Fruit fly (Drosophila melanogaster): Measurements from ENCODE around the gene Pfas.

- TF ChIP-seq CG32121 (GFP tag; IDR thresholded peaks at IDR 0.05) = 0 out of 2 replicates have a peak, but pooled peaks have one; percentile 34
- peak; percentile 58; the same call in 1 of the 2 replicates for TF ChIP-seq Ets98B (GFP tag; IDR thresholded peaks at IDR 0.05)
- TF ChIP-seq Snoo (tag; optimal IDR thresholded peaks at IDR 0.05) = peak; percentile 49
- TF ChIP-seq CG9948 (tag; optimal IDR thresholded peaks at IDR 0.05) = peak; percentile 22
- TF ChIP-seq Pif1A (GFP tag; optimal IDR thresholded peaks at IDR 0.05) = no peak
- no peak for TF ChIP-seq CG13204 (GFP tag; optimal IDR thresholded peaks at IDR 0.05)
- peak; percentile 50 for TF ChIP-seq CG15710 (tag; optimal IDR thresholded peaks at IDR 0.05)
- peak; percentile 36; the same call in 1 of the 2 replicates for TF ChIP-seq rn (GFP tag; IDR thresholded peaks at IDR 0.05)
- TF ChIP-seq CG14655 (GFP tag; optimal IDR thresholded peaks at IDR 0.05) = no peak
- 0 out of 2 replicates have a peak, but pooled peaks have one; percentile 33 for TF ChIP-seq CG12605 (GFP tag; IDR thresholded peaks at IDR 0.05)
- peak; percentile 50 for TF ChIP-seq CG8301 (tag; optimal IDR thresholded peaks at IDR 0.05)
Measured at dm6 chr2L:6070656-6071231, 24.9 kb upstream of the Pfas start, which contains the start of the genes CG9154 and Kr-h2.

Data from whole organism, pupa.